Fruit fly (Drosophila melanogaster) whole organism, embryonic: ENCODE results near the gene CG15528.
A peak's percentile ranks its signal among the peaks of the same experiment; 100 is the strongest.

Experiments used
- Abd-B ChIP-seq: fragments of 200-800 bp; sonication (Bioruptor generic); optimal IDR thresholded peaks from 2 replicates; lab custom pipeline; 2018; ENCODE audit warnings: missing biosample characterization, mild to moderate bottlenecking, missing genetic modification characterization, moderate library complexity
- CG10366 ChIP-seq: fragments of 200-800 bp; sonication (Bioruptor generic); IDR thresholded peaks from 2 replicates; pipeline ENCODE4 v1.3.6; 2022; ENCODE audit warnings: missing biosample characterization, missing genetic modification characterization
- CG10565 ChIP-seq: fragments of 200-800 bp; sonication (Bioruptor generic); optimal IDR thresholded peaks from 3 replicates; lab custom pipeline; 2016; ENCODE audit warnings: missing biosample characterization, mild to moderate bottlenecking, missing genetic modification characterization
- CG12104 ChIP-seq: fragments of 200-800 bp; sonication (Bioruptor generic); optimal IDR thresholded peaks from 3 replicates; lab custom pipeline; 2016; ENCODE audit warnings: missing biosample characterization, missing genetic modification characterization
- CG12155 ChIP-seq: fragments of 200-800 bp; sonication (Bioruptor generic); optimal IDR thresholded peaks from 3 replicates; lab custom pipeline; 2016; ENCODE audit warnings: missing biosample characterization, missing genetic modification characterization
- CG12659 ChIP-seq: fragments of 200-800 bp; sonication (Bioruptor generic); optimal IDR thresholded peaks from 3 replicates; lab custom pipeline; 2017; ENCODE audit warnings: mild to moderate bottlenecking, missing biosample characterization, missing genetic modification reagents, missing genetic modification characterization
- CG13624 ChIP-seq: fragments of 200-800 bp; sonication (Bioruptor generic); optimal IDR thresholded peaks from 2 replicates; lab custom pipeline; 2016; ENCODE audit warnings: missing biosample characterization, missing genetic modification characterization
- CG14441 ChIP-seq: fragments of 200-800 bp; sonication (Bioruptor generic); IDR thresholded peaks from 2 replicates; pipeline ENCODE4 v1.3.6; 2022; ENCODE audit warnings: missing biosample characterization, missing genetic modification characterization
- CG14667 ChIP-seq: fragments of 200-800 bp; sonication (Bioruptor generic); IDR thresholded peaks from 2 replicates; pipeline ENCODE4 v1.3.6; 2022; ENCODE audit warnings: missing biosample characterization, missing genetic modification characterization
- CG17385 ChIP-seq: fragments of 200-800 bp; sonication (Bioruptor generic); optimal IDR thresholded peaks from 3 replicates; lab custom pipeline; 2018; ENCODE audit warnings: missing biosample characterization, mild to moderate bottlenecking, missing genetic modification characterization
- CG18476 ChIP-seq: fragments of 200-800 bp; sonication (Bioruptor generic); optimal IDR thresholded peaks from 2 replicates; lab custom pipeline; 2016; ENCODE audit warnings: missing biosample characterization, mild to moderate bottlenecking, missing genetic modification characterization
- CG2129 ChIP-seq: fragments of 200-800 bp; sonication (Bioruptor generic); IDR thresholded peaks from 2 replicates; pipeline ENCODE4 v1.3.6; 2022; ENCODE audit warnings: missing biosample characterization, missing genetic modification characterization; ENCODE audit not compliant: partially characterized antibody
- CG32767 ChIP-seq: fragments of 200-800 bp; sonication (Bioruptor generic); IDR thresholded peaks from 2 replicates; pipeline ENCODE4 v1.3.6; 2022; ENCODE audit warnings: missing biosample characterization, missing genetic modification characterization
- CG4282 ChIP-seq: fragments of 200-800 bp; sonication (Bioruptor generic); optimal IDR thresholded peaks from 2 replicates; lab custom pipeline; 2016; ENCODE audit warnings: missing biosample characterization, missing genetic modification characterization
- CG7987 ChIP-seq: fragments of 200-800 bp; sonication (Bioruptor generic); optimal IDR thresholded peaks from 2 replicates; lab custom pipeline; 2018; ENCODE audit warnings: missing biosample characterization, mild to moderate bottlenecking, missing genetic modification characterization, moderate library complexity
- CG8388 ChIP-seq: fragments of 200-800 bp; sonication (Bioruptor generic); optimal IDR thresholded peaks from 2 replicates; lab custom pipeline; 2019; ENCODE audit warnings: missing biosample characterization, mild to moderate bottlenecking, missing genetic modification characterization, moderate library complexity
- CG9932 ChIP-seq: fragments of 200-800 bp; sonication (Bioruptor generic); IDR thresholded peaks from 2 replicates; pipeline ENCODE4 v1.3.6; 2022; ENCODE audit warnings: missing biosample characterization, missing genetic modification characterization
- D19A ChIP-seq: fragments of 200-800 bp; optimal IDR thresholded peaks from 3 replicates; lab custom pipeline; 2019; ENCODE audit warnings: missing biosample characterization, mild to moderate bottlenecking, missing genetic modification characterization, moderate library complexity
- Dip3 ChIP-seq: fragments of 200-800 bp; sonication (Bioruptor generic); optimal IDR thresholded peaks from 3 replicates; lab custom pipeline; 2016; ENCODE audit warnings: missing biosample characterization, missing genetic modification characterization
- Dp ChIP-seq: fragments of 200-800 bp; sonication (Bioruptor generic); optimal IDR thresholded peaks from 2 replicates; lab custom pipeline; 2018; ENCODE audit warnings: missing biosample characterization, mild to moderate bottlenecking, missing genetic modification characterization, moderate library complexity
- Fer1 ChIP-seq: fragments of 200-800 bp; sonication (Bioruptor generic); optimal IDR thresholded peaks from 2 replicates; lab custom pipeline; 2017; ENCODE audit warnings: missing biosample characterization, mild to moderate bottlenecking, missing genetic modification characterization
- HLH4C ChIP-seq: fragments of 200-800 bp; sonication (Bioruptor generic); IDR thresholded peaks from 3 replicates; pipeline ENCODE4 v1.3.6; 2022; ENCODE audit warnings: missing biosample characterization, missing genetic modification characterization; ENCODE audit not compliant: partially characterized antibody
- HmgZ ChIP-seq: fragments of 200-800 bp; sonication (Bioruptor generic); optimal IDR thresholded peaks from 2 replicates; lab custom pipeline; 2018; ENCODE audit warnings: missing biosample characterization, mild to moderate bottlenecking, missing genetic modification characterization
- Hr39 ChIP-seq: fragments of >200 bp; optimal IDR thresholded peaks from 2 replicates; lab custom pipeline; 2017
- Hsf ChIP-seq: fragments of 200-800 bp; sonication (Bioruptor generic); optimal IDR thresholded peaks from 3 replicates; lab custom pipeline; 2016; ENCODE audit warnings: missing biosample characterization, missing genetic modification characterization
- Mrtf ChIP-seq: fragments of 200-800 bp; sonication (Bioruptor generic); IDR thresholded peaks from 3 replicates; pipeline ENCODE4 v1.3.6; 2022; ENCODE audit warnings: missing biosample characterization, missing genetic modification characterization
- Myb ChIP-seq: fragments of 200-800 bp; sonication (Bioruptor generic); optimal IDR thresholded peaks from 2 replicates; lab custom pipeline; 2016; ENCODE audit warnings: missing biosample characterization, missing genetic modification characterization
- NK7.1 ChIP-seq: fragments of 200-800 bp; sonication (Bioruptor generic); optimal IDR thresholded peaks from 3 replicates; lab custom pipeline; 2016; ENCODE audit warnings: missing biosample characterization, missing genetic modification characterization
- Nf-YA ChIP-seq: fragments of 200-800 bp; sonication (Bioruptor generic); IDR thresholded peaks from 2 replicates; pipeline ENCODE4 v1.3.6; 2022; ENCODE audit warnings: missing biosample characterization, missing genetic modification characterization
- Oaz ChIP-seq: fragments of 200-800 bp; sonication (Bioruptor generic); IDR thresholded peaks from 2 replicates; pipeline ENCODE4 v1.3.6; 2022; ENCODE audit warnings: missing biosample characterization, missing genetic modification characterization
- Ptx1 ChIP-seq: fragments of 200-800 bp; sonication (Bioruptor generic); IDR thresholded peaks from 2 replicates; pipeline ENCODE4 v1.3.6; 2022; ENCODE audit warnings: missing biosample characterization, missing genetic modification characterization
- Rx ChIP-seq: fragments of 200-800 bp; sonication (Bioruptor generic); IDR thresholded peaks from 2 replicates; pipeline ENCODE4 v1.3.6; 2022; ENCODE audit warnings: missing biosample characterization, missing genetic modification characterization
- Sin3A ChIP-seq: fragments of >200 bp; optimal IDR thresholded peaks from 2 replicates; lab custom pipeline; 2018
- Vsx1 ChIP-seq: fragments of 200-800 bp; sonication (Bioruptor generic); optimal IDR thresholded peaks from 2 replicates; lab custom pipeline; 2017; ENCODE audit warnings: missing biosample characterization, mild to moderate bottlenecking, missing genetic modification characterization, missing genetic modification reagents
- aop ChIP-seq: fragments of 200-800 bp; sonication (Bioruptor generic); IDR thresholded peaks from 2 replicates; pipeline ENCODE4 v1.3.6; 2022; ENCODE audit warnings: missing biosample characterization, missing genetic modification characterization
- en ChIP-seq: fragments of 200-800 bp; sonication (Bioruptor generic); optimal IDR thresholded peaks from 2 replicates; lab custom pipeline; 2016; ENCODE audit warnings: missing biosample characterization, missing genetic modification characterization
- gce ChIP-seq: fragments of 200-800 bp; sonication (Bioruptor generic); IDR thresholded peaks from 3 replicates; pipeline ENCODE4 v1.3.6; 2022; ENCODE audit warnings: missing biosample characterization, missing genetic modification characterization
- gem ChIP-seq: fragments of 200-800 bp; sonication (Bioruptor generic); optimal IDR thresholded peaks from 2 replicates; lab custom pipeline; 2019; ENCODE audit warnings: missing biosample characterization, mild to moderate bottlenecking, missing genetic modification characterization, moderate library complexity
- gsb-n ChIP-seq: fragments of 200-800 bp; sonication (Bioruptor generic); optimal IDR thresholded peaks from 3 replicates; lab custom pipeline; 2018; ENCODE audit warnings: missing biosample characterization, mild to moderate bottlenecking, missing genetic modification characterization
- ham ChIP-seq: fragments of 200-800 bp; sonication (Bioruptor generic); IDR thresholded peaks from 2 replicates; pipeline ENCODE4 v1.3.6; 2022; ENCODE audit warnings: missing biosample characterization, missing genetic modification characterization
- lola ChIP-seq, 3 experiments: fragments of >200 bp in 2 of 3; fragments of 200-800 bp in 1 of 3; sonication (Bioruptor generic) in 1 of 3; optimal IDR thresholded peaks; 2 replicates each; lab custom pipeline; 2017 to 2019; ENCODE audit warnings: missing biosample characterization in 3 of 3, missing genetic modification characterization in 3 of 3, mild to moderate bottlenecking in 1 of 3, moderate library complexity in 1 of 3
- luna ChIP-seq: fragments of 200-800 bp; sonication (Bioruptor generic); optimal IDR thresholded peaks from 2 replicates; lab custom pipeline; 2016; ENCODE audit warnings: missing biosample characterization, missing genetic modification characterization
- nom ChIP-seq: fragments of 200-800 bp; sonication (Bioruptor generic); optimal IDR thresholded peaks from 2 replicates; lab custom pipeline; 2017; ENCODE audit warnings: missing biosample characterization, missing genetic modification characterization, mild to moderate bottlenecking, moderate library complexity, missing genetic modification reagents
- run ChIP-seq: fragments of 200-800 bp; sonication (Bioruptor generic); optimal IDR thresholded peaks from 3 replicates; lab custom pipeline; 2018; ENCODE audit warnings: missing biosample characterization, mild to moderate bottlenecking, missing genetic modification characterization
- scrt ChIP-seq: fragments of 200-800 bp; sonication (Bioruptor generic); optimal IDR thresholded peaks from 2 replicates; lab custom pipeline; 2018; ENCODE audit warnings: missing biosample characterization, mild to moderate bottlenecking, missing genetic modification characterization, moderate library complexity
- sens-2 ChIP-seq: fragments of 200-800 bp; sonication (Bioruptor generic); IDR thresholded peaks from 2 replicates; pipeline ENCODE4 v1.3.6; 2022; ENCODE audit warnings: missing biosample characterization, missing genetic modification characterization
- shn ChIP-seq: fragments of 200-800 bp; sonication (Bioruptor generic); optimal IDR thresholded peaks from 3 replicates; lab custom pipeline; 2016; ENCODE audit warnings: missing biosample characterization, missing genetic modification characterization
- tll ChIP-seq, 2 experiments: fragments of 200-800 bp in 1 of 2; fragments of >200 bp in 1 of 2; sonication (Bioruptor generic) in 1 of 2; optimal IDR thresholded peaks; 2 replicates each; lab custom pipeline; 2017 to 2019; ENCODE audit warnings: missing biosample characterization in 2 of 2, missing genetic modification characterization in 2 of 2, mild to moderate bottlenecking in 1 of 2, moderate library complexity in 1 of 2
- tx ChIP-seq: fragments of 200-800 bp; sonication (Bioruptor generic); optimal IDR thresholded peaks from 2 replicates; lab custom pipeline; 2016; ENCODE audit warnings: missing biosample characterization, missing genetic modification characterization
- wor ChIP-seq: fragments of 200-800 bp; sonication (Bioruptor generic); IDR thresholded peaks from 2 replicates; pipeline ENCODE4 v1.3.6; 2022; ENCODE audit warnings: missing biosample characterization, missing genetic modification characterization

The CG15528 gene

DNA sequence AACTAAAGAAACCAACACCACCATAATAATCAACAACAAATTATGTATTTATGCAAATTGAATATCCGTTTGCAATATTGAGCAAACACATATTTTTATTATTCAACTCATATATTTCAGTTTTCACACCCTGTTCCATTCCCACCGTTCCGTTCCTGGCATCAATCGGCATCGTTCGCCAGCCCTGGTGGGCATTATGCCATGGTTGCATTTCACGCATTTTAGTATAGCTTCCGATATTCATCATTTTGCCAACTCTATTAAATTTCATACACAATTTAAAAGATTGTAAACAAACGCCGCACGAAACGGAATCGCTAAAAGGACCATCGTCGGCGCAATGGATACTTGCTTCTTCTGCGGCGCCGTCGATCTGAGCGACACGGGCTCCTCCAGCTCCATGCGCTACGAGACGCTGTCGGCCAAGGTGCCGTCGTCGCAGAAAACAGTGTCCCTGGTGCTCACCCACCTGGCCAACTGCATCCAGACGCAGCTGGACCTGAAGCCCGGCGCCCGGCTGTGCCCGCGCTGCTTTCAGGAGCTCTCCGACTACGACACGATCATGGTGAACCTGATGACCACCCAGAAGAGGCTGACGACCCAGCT is 8.7 kb downstream of the CG15528 start, which contains the start of gene Sry-delta (continued):
- peak; percentile 91 for TF ChIP-seq CG12659 (GFP tag; lab: Kevin White, UChicago)
- peak in 1 of 3 experiments; percentile 34 for TF ChIP-seq lola (GFP tag; optimal IDR thresholded peaks at IDR 0.05; lab: Kevin White, UChicago)
- TF ChIP-seq Dp: peak; percentile 56
- no peak for TF ChIP-seq D19A (tag; lab: Kevin White, UChicago)
- no peak for TF ChIP-seq gem (tag; lab: Kevin White, UChicago)
- TF ChIP-seq HLH4C (GFP tag; lab: Robert Waterston, UW): peak; percentile 54; the same call in 1 of the 3 replicates
- TF ChIP-seq CG13624 (GFP tag; lab: Kevin White, UChicago): peak; percentile 90
- peak; percentile 67 for TF ChIP-seq Rx (GFP tag; lab: Robert Waterston, UW)
- peak; percentile 70 for TF ChIP-seq nom
- TF ChIP-seq Hsf: peak; percentile 87
- peak; percentile 86 for TF ChIP-seq Ptx1 (GFP tag; lab: Robert Waterston, UW)
- peak; percentile 81 for TF ChIP-seq CG12155 (GFP tag; lab: Kevin White, UChicago)
- TF ChIP-seq Oaz (GFP tag; lab: Robert Waterston, UW): peak; percentile 49
- TF ChIP-seq run (tag; lab: Kevin White, UChicago): no peak
- peak; percentile 61; the same call in 1 of the 2 replicates for TF ChIP-seq sens-2 (GFP tag; lab: Robert Waterston, UW)
- peak; percentile 54 for TF ChIP-seq CG12104 (GFP tag; lab: Kevin White, UChicago)
- TF ChIP-seq CG8388: peak; percentile 56
- TF ChIP-seq CG17385 (GFP tag; lab: Kevin White, UChicago): no peak
- TF ChIP-seq luna: peak; percentile 84
- peak; percentile 80 for TF ChIP-seq shn (GFP tag; lab: Kevin White, UChicago)
- peak; percentile 58; the same call in 1 of the 3 replicates for TF ChIP-seq Mrtf
- peak; percentile 78 for TF ChIP-seq CG14441
- TF ChIP-seq Hr39 (lab: Kevin White, UChicago): no peak
- TF ChIP-seq Vsx1: no peak
- peak; percentile 62; the same call in 1 of the 2 replicates for TF ChIP-seq Nf-YA
- peak; percentile 93 for TF ChIP-seq CG14667 (GFP tag; lab: Robert Waterston, UW)
- peak; percentile 69 for TF ChIP-seq NK7.1 (GFP tag; lab: Kevin White, UChicago)
- no peak for TF ChIP-seq scrt
- peak; percentile 70 for TF ChIP-seq CG10366
- peak; percentile 96 for TF ChIP-seq CG9932 (GFP tag; lab: Robert Waterston, UW)
- no peak for TF ChIP-seq tll (GFP tag; optimal IDR thresholded peaks at IDR 0.05; lab: Kevin White, UChicago)
- 0 out of 3 replicates have a peak, but pooled peaks have one; percentile 20 for TF ChIP-seq gce (GFP tag; lab: Robert Waterston, UW)
- TF ChIP-seq CG7987 (GFP tag; lab: Kevin White, UChicago): peak; percentile 83
- peak; percentile 87 for TF ChIP-seq Dip3 (GFP tag; lab: Kevin White, UChicago)
- peak; percentile 86 for TF ChIP-seq CG4282 (GFP tag; lab: Kevin White, UChicago)
- TF ChIP-seq Myb (GFP tag; lab: Kevin White, UChicago): peak; percentile 70
- peak; percentile 90 for TF ChIP-seq HmgZ (tag; lab: Kevin White, UChicago)
- TF ChIP-seq wor (GFP tag; lab: Robert Waterston, UW): no peak
- TF ChIP-seq Fer1: peak; percentile 76
- TF ChIP-seq CG32767 (GFP tag; lab: Robert Waterston, UW): peak; percentile 71
- peak; percentile 53 for TF ChIP-seq CG18476 (GFP tag; lab: Kevin White, UChicago)
- TF ChIP-seq Sin3A (lab: Kevin White, UChicago): peak; percentile 71
- TF ChIP-seq gsb-n (tag; lab: Kevin White, UChicago): no peak
- TF ChIP-seq Abd-B (GFP tag; lab: Kevin White, UChicago): peak; percentile 86
- TF ChIP-seq ham (GFP tag; lab: Robert Waterston, UW): no peak; the same call in 1 of the 2 replicates
- TF ChIP-seq CG2129 (GFP tag; lab: Robert Waterston, UW): peak; percentile 56
- TF ChIP-seq CG10565 (GFP tag; lab: Kevin White, UChicago): no peak
- peak; percentile 83 for TF ChIP-seq aop (GFP tag; lab: Robert Waterston, UW)
- TF ChIP-seq en (GFP tag; lab: Kevin White, UChicago): peak; percentile 65
- TF ChIP-seq tx (GFP tag; lab: Kevin White, UChicago): peak; percentile 83
